Worm (Caenorhabditis elegans) whole organism, L4 larva: ENCODE measurements around the gene F08F3.1.

Experiments used
- F49E8.2 ChIP-seq: sonication (generic microtip); optimal IDR thresholded peaks from 2 replicates; lab custom pipeline; 2016; ENCODE audit warnings: missing compliant biosample characterization, mild to moderate bottlenecking, missing genetic modification characterization, borderline replicate concordance
- T20F7.1 ChIP-seq: fragments of 200-800 bp; sonication (Bioruptor generic); optimal IDR thresholded peaks from 2 replicates; lab custom pipeline; 2018; ENCODE audit warnings: mild to moderate bottlenecking, missing genetic modification characterization, missing compliant biosample characterization
- Y48G9A.11 ChIP-seq: fragments of 200-800 bp; sonication (Bioruptor generic); IDR thresholded peaks from 2 replicates; pipeline ENCODE4 v1.3.6; 2022; ENCODE audit warnings: missing genetic modification reagents, missing genetic modification characterization, missing compliant biosample characterization
- ZK337.2 ChIP-seq: fragments of 200-800 bp; sonication (Bioruptor generic); IDR thresholded peaks from 2 replicates; pipeline ENCODE4 v1.3.6; 2022; ENCODE audit warnings: missing genetic modification reagents, missing genetic modification characterization, missing compliant biosample characterization
- aha-1 ChIP-seq: fragments of 150-350 bp; peaks from one replicate; lab custom pipeline; 2014; ENCODE audit warnings: missing biosample characterization, missing genetic modification characterization
- ama-1 ChIP-seq: fragments of 150-350 bp; optimal IDR thresholded peaks from 2 replicates; lab custom pipeline; 2014; ENCODE audit warnings: inconsistent platforms, mixed read lengths
- ceh-20 ChIP-seq: fragments of 200-800 bp; sonication (Bioruptor generic); IDR thresholded peaks from 2 replicates; pipeline ENCODE4 v1.3.6; 2022; ENCODE audit warnings: missing genetic modification reagents, missing genetic modification characterization, missing compliant biosample characterization
- ceh-28 ChIP-seq: fragments of 150-350 bp; optimal IDR thresholded peaks from 2 replicates; lab custom pipeline; 2014; ENCODE audit warnings: missing biosample characterization, missing genetic modification reagents, missing genetic modification characterization
- ceh-32 ChIP-seq: sonication (generic microtip); optimal IDR thresholded peaks from 2 replicates; lab custom pipeline; 2016; ENCODE audit warnings: mild to moderate bottlenecking, missing genetic modification characterization, missing compliant biosample characterization; ENCODE audit not compliant: poor library complexity
- ces-1 ChIP-seq: fragments of 150-350 bp; sonication (generic microtip); optimal IDR thresholded peaks from 4 replicates; lab custom pipeline; 2014; ENCODE audit warnings: missing biosample characterization, missing genetic modification reagents, missing genetic modification characterization
- daf-16 ChIP-seq, 3 experiments: sonication (generic microtip); optimal IDR thresholded peaks; 2 replicates each; lab custom pipeline; 2016 to 2017; ENCODE audit warnings: missing genetic modification characterization in 3 of 3, missing genetic modification reagents in 3 of 3, mild to moderate bottlenecking in 2 of 3, missing compliant biosample characterization in 2 of 3, missing biosample characterization in 1 of 3, moderate library complexity in 1 of 3
- dmd-6 ChIP-seq: fragments of 200-800 bp; sonication (Bioruptor generic); IDR thresholded peaks from 2 replicates; pipeline ENCODE4 v1.3.6; 2022; ENCODE audit warnings: missing genetic modification reagents, missing genetic modification characterization, missing compliant biosample characterization
- dmd-9 ChIP-seq: fragments of 200-800 bp; sonication (Bioruptor generic); IDR thresholded peaks from 2 replicates; pipeline ENCODE4 v1.3.6; 2022; ENCODE audit warnings: missing genetic modification reagents, missing genetic modification characterization, missing compliant biosample characterization
- dpl-1 ChIP-seq: fragments of 150-350 bp; optimal IDR thresholded peaks from 2 replicates; lab custom pipeline; 2014; ENCODE audit warnings: missing biosample characterization, missing genetic modification reagents, missing genetic modification characterization
- dve-1 ChIP-seq: sonication (generic microtip); optimal IDR thresholded peaks from 2 replicates; lab custom pipeline; 2017; ENCODE audit warnings: antibody characterized with exemption, mild to moderate bottlenecking, missing genetic modification characterization, missing compliant biosample characterization; ENCODE audit not compliant: insufficient read depth
- egl-43 ChIP-seq: fragments of 200-800 bp; sonication (Bioruptor generic); IDR thresholded peaks from 2 replicates; pipeline ENCODE4 v1.3.6; 2022; ENCODE audit warnings: missing genetic modification reagents, missing genetic modification characterization, missing compliant biosample characterization
- fkh-10 ChIP-seq: fragments of 150-350 bp; optimal IDR thresholded peaks from 2 replicates; lab custom pipeline; 2014; ENCODE audit warnings: missing biosample characterization, missing genetic modification reagents, missing genetic modification characterization
- gei-8 ChIP-seq: fragments of 200-800 bp; sonication (Bioruptor generic); optimal IDR thresholded peaks from 2 replicates; lab custom pipeline; 2018; ENCODE audit warnings: mild to moderate bottlenecking, missing genetic modification characterization, missing compliant biosample characterization
- hlh-11 ChIP-seq: fragments of 200-800 bp; sonication (Bioruptor generic); optimal IDR thresholded peaks from 2 replicates; lab custom pipeline; 2018; ENCODE audit warnings: mild to moderate bottlenecking, missing genetic modification characterization, missing compliant biosample characterization
- hmg-1.1 ChIP-seq: fragments of 200-800 bp; sonication (Bioruptor generic); IDR thresholded peaks from 2 replicates; pipeline ENCODE4 v1.3.6; 2022; ENCODE audit warnings: missing genetic modification reagents, missing genetic modification characterization, missing compliant biosample characterization
- lim-7 ChIP-seq: fragments of 200-800 bp; sonication (Bioruptor generic); IDR thresholded peaks from 2 replicates; pipeline ENCODE4 v1.3.6; 2022; ENCODE audit warnings: missing genetic modification characterization, missing compliant biosample characterization
- lin-1 ChIP-seq: fragments of 200-800 bp; sonication (Bioruptor generic); IDR thresholded peaks from 2 replicates; pipeline ENCODE4 v1.3.6; 2022; ENCODE audit warnings: missing genetic modification reagents, missing genetic modification characterization, missing compliant biosample characterization
- lin-13 ChIP-seq: fragments of 150-350 bp; optimal IDR thresholded peaks from 2 replicates; lab custom pipeline; 2014; ENCODE audit warnings: missing biosample characterization, missing genetic modification reagents, missing genetic modification characterization
- lin-15B ChIP-seq: fragments of 150-350 bp; sonication (generic microtip); optimal IDR thresholded peaks from 3 replicates; lab custom pipeline; 2014; ENCODE audit warnings: missing biosample characterization, missing genetic modification characterization
- lin-29 ChIP-seq: fragments of 200-800 bp; sonication (Bioruptor generic); IDR thresholded peaks from 2 replicates; pipeline ENCODE4 v1.3.6; 2022; ENCODE audit warnings: missing genetic modification reagents, missing genetic modification characterization, missing compliant biosample characterization
- lin-39 ChIP-seq: fragments of 150-350 bp; optimal IDR thresholded peaks from 2 replicates; lab custom pipeline; 2014; ENCODE audit warnings: missing biosample characterization, missing genetic modification reagents, missing genetic modification characterization
- lsy-2 ChIP-seq, 2 experiments: fragments of 150-350 bp in 1 of 2; sonication (generic microtip) in 1 of 2; optimal IDR thresholded peaks; 2 replicates each; lab custom pipeline; 2014 to 2017; ENCODE audit warnings: missing biosample characterization in 2 of 2, missing genetic modification characterization in 2 of 2
- madf-5 ChIP-seq, 2 experiments: fragments of 200-800 bp; sonication (Bioruptor generic); IDR thresholded peaks; 2 replicates each; pipeline ENCODE4 v1.3.6; 2022; ENCODE audit warnings: missing compliant biosample characterization in 2 of 2, missing genetic modification characterization in 2 of 2
- madf-9 ChIP-seq: fragments of 200-800 bp; sonication (Bioruptor generic); conservative IDR thresholded peaks from 2 replicates; pipeline ENCODE4 v1.3.6; 2022; ENCODE audit warnings: missing genetic modification reagents, missing genetic modification characterization, missing compliant biosample characterization
- mdl-1 ChIP-seq, 2 experiments: fragments of 150-350 bp in 1 of 2; sonication (generic microtip) in 1 of 2; optimal IDR thresholded peaks; 2 replicates each; lab custom pipeline; 2014 to 2017; ENCODE audit warnings: missing biosample characterization in 2 of 2, missing genetic modification characterization in 2 of 2
- mep-1 ChIP-seq: fragments of 150-350 bp; sonication (generic microtip); optimal IDR thresholded peaks from 3 replicates; lab custom pipeline; 2014; ENCODE audit warnings: missing biosample characterization, missing genetic modification characterization
- mes-2 ChIP-seq: sonication (generic microtip); optimal IDR thresholded peaks from 2 replicates; lab custom pipeline; 2016; ENCODE audit warnings: missing genotype, mild to moderate bottlenecking, missing genetic modification characterization, missing compliant biosample characterization; ENCODE audit not compliant: poor library complexity, severe bottlenecking
- mxl-3 ChIP-seq: fragments of 200-800 bp; sonication (Bioruptor generic); optimal IDR thresholded peaks from 2 replicates; lab custom pipeline; 2018; ENCODE audit warnings: mild to moderate bottlenecking, missing genetic modification characterization, missing compliant biosample characterization
- nhr-102 ChIP-seq: sonication (generic microtip); optimal IDR thresholded peaks from 2 replicates; lab custom pipeline; 2016; ENCODE audit warnings: mild to moderate bottlenecking, missing genetic modification characterization, moderate library complexity, missing compliant biosample characterization
- nhr-11 ChIP-seq: fragments of 150-350 bp; optimal IDR thresholded peaks from 2 replicates; lab custom pipeline; 2014; ENCODE audit warnings: missing biosample characterization, missing genetic modification characterization
- nhr-237 ChIP-seq: sonication (generic microtip); optimal IDR thresholded peaks from 2 replicates; lab custom pipeline; 2017; ENCODE audit warnings: missing biosample characterization, missing genetic modification characterization
- nhr-28 ChIP-seq: fragments of 150-350 bp; optimal IDR thresholded peaks from 2 replicates; lab custom pipeline; 2014; ENCODE audit warnings: missing biosample characterization, missing genetic modification characterization
- nhr-41 ChIP-seq: fragments of 200-800 bp; sonication (Bioruptor generic); IDR thresholded peaks from 2 replicates; pipeline ENCODE4 v1.3.6; 2022; ENCODE audit warnings: missing genetic modification reagents, missing genetic modification characterization, missing compliant biosample characterization
- nhr-42 ChIP-seq: fragments of 200-800 bp; sonication (Bioruptor generic); IDR thresholded peaks from 2 replicates; pipeline ENCODE4 v1.3.6; 2022; ENCODE audit warnings: missing genetic modification characterization, missing compliant biosample characterization
- nhr-48 ChIP-seq: sonication (generic microtip); optimal IDR thresholded peaks from 2 replicates; lab custom pipeline; 2016; ENCODE audit warnings: mild to moderate bottlenecking, missing genetic modification characterization, missing compliant biosample characterization
- nhr-6 ChIP-seq: fragments of 150-350 bp; optimal IDR thresholded peaks from 2 replicates; lab custom pipeline; 2014; ENCODE audit warnings: missing biosample characterization, missing genetic modification characterization
- pha-4 ChIP-seq, 2 experiments: fragments of 150-350 bp in 1 of 2; fragments of 200-800 bp in 1 of 2; sonication (Bioruptor generic) in 1 of 2; IDR thresholded peaks in 1 of 2; optimal IDR thresholded peaks in 1 of 2; 2 replicates each; pipeline versions ENCODE4 v1.3.6 to Lab custom; 2014 to 2022; ENCODE audit warnings: missing genetic modification characterization in 2 of 2, missing genetic modification reagents in 2 of 2, missing biosample characterization in 1 of 2, missing compliant biosample characterization in 1 of 2
- php-3 ChIP-seq: fragments of 200-800 bp; sonication (Bioruptor generic); IDR thresholded peaks from 2 replicates; pipeline ENCODE4 v1.3.6; 2022; ENCODE audit warnings: missing genetic modification reagents, missing genetic modification characterization, missing compliant biosample characterization
- rbr-2 ChIP-seq: sonication (generic microtip); optimal IDR thresholded peaks from 2 replicates; lab custom pipeline; 2016; ENCODE audit warnings: missing genotype, missing genetic modification characterization, missing compliant biosample characterization
- tra-1 ChIP-seq: fragments of 200-800 bp; sonication (Bioruptor generic); IDR thresholded peaks from 2 replicates; pipeline ENCODE4 v1.3.6; 2022; ENCODE audit warnings: missing genetic modification reagents, missing genetic modification characterization, missing compliant biosample characterization
- unc-130 ChIP-seq: sonication (generic microtip); optimal IDR thresholded peaks from 2 replicates; lab custom pipeline; 2016; ENCODE audit warnings: missing genetic modification reagents, missing genetic modification characterization, missing compliant biosample characterization
- unc-62 ChIP-seq, 3 experiments: fragments of 150-350 bp in 1 of 3; sonication (generic microtip); optimal IDR thresholded peaks in 2 of 3; peaks in 1 of 3; 1 replicate in 1 of 3; 2 replicates in 2 of 3; lab custom pipeline; 2014 to 2017; ENCODE audit warnings: missing biosample characterization in 3 of 3, missing genetic modification characterization in 3 of 3, missing genetic modification reagents in 3 of 3, missing genotype in 1 of 3
- vab-7 ChIP-seq: fragments of 200-800 bp; sonication (Bioruptor generic); IDR thresholded peaks from 2 replicates; pipeline ENCODE4 v1.3.6; 2022; ENCODE audit warnings: missing genetic modification reagents, missing genetic modification characterization, missing compliant biosample characterization
- ztf-11 ChIP-seq: fragments of 150-350 bp; optimal IDR thresholded peaks from 2 replicates; lab custom pipeline; 2014; ENCODE audit warnings: missing biosample characterization, missing genetic modification characterization

F08F3.1 gene

ce11 chrV:5433020-5433419 is 12.9 kb upstream of the F08F3.1 start, which contains the start of gene acl-6:
Gene acl-6, plus strand, starts transcription at chrV:5433386.
- TF ChIP-seq mdl-1 (tag; optimal IDR thresholded peaks at IDR 0.05; lab: Kevin White, UChicago) (peak in 1 of 2 experiments; percentile 76), dmd-6 (GFP tag; lab: Robert Waterston, UW) (peak; percentile 90), nhr-237 (tag; lab: Kevin White, UChicago) (no peak), nhr-28 (tag; lab: Kevin White, UChicago) (peak; percentile 97), nhr-102 (tag; lab: Kevin White, UChicago) (peak; percentile 34), daf-16 (GFP tag; optimal IDR thresholded peaks at IDR 0.05; lab: Kevin White, UChicago) (peak in 1 of 2 experiments; percentile 22), daf-16 (tag; optimal IDR thresholded peaks at IDR 0.05; lab: Kevin White, UChicago) (peak; percentile 85), madf-5 (GFP tag; IDR thresholded peaks at IDR 0.05; lab: Robert Waterston, UW) (no peak), lin-15B (tag; lab: Kevin White, UChicago) (no peak), vab-7 (GFP tag; lab: Robert Waterston, UW) (no peak), tra-1 (peak; percentile 71; the same call in 1 of the 2 replicates), mes-2 (tag; lab: Kevin White, UChicago) (peak; percentile 79), gei-8 (GFP tag; lab: Kevin White, UChicago) (no peak), pha-4 (GFP tag; IDR thresholded peaks at IDR 0.05; lab: Robert Waterston, UW) (no peak), pha-4 (tag; optimal IDR thresholded peaks at IDR 0.05; lab: Kevin White, UChicago) (peak; percentile 14), ama-1 (lab: Kevin White, UChicago) (no peak), unc-62 (GFP tag; optimal IDR thresholded peaks at IDR 0.05 in 1 of 2; lab: Kevin White, UChicago) (no peak), unc-62 (tag; optimal IDR thresholded peaks at IDR 0.05; lab: Kevin White, UChicago) (no peak), nhr-42 (no peak), mxl-3 (GFP tag; lab: Kevin White, UChicago) (peak; percentile 67), ces-1 (GFP tag; lab: Kevin White, UChicago) (no peak), dmd-9 (GFP tag; lab: Robert Waterston, UW) (no peak), nhr-6 (tag; lab: Kevin White, UChicago) (peak; percentile 47), nhr-41 (GFP tag; lab: Robert Waterston, UW) (no peak), lsy-2 (tag; optimal IDR thresholded peaks at IDR 0.05; lab: Kevin White, UChicago) (peak in 1 of 2 experiments; percentile 85), unc-130 (GFP tag; lab: Kevin White, UChicago) (no peak), fkh-10 (GFP tag; lab: Kevin White, UChicago) (no peak), ztf-11 (tag; lab: Kevin White, UChicago) (no peak), php-3 (GFP tag; lab: Robert Waterston, UW) (peak; percentile 85), ceh-32 (tag; lab: Kevin White, UChicago) (no peak), dve-1 (tag; lab: Kevin White, UChicago) (peak; percentile 89), hmg-1.1 (GFP tag; lab: Robert Waterston, UW) (0 out of 2 replicates have a peak, but pooled peaks have one; percentile 37), ZK337.2 (GFP tag; lab: Robert Waterston, UW) (no peak), nhr-48 (tag; lab: Kevin White, UChicago) (peak; percentile 37), nhr-11 (tag; lab: Kevin White, UChicago) (peak; percentile 3), lin-39 (tag; lab: Kevin White, UChicago) (no peak), hlh-11 (tag; lab: Kevin White, UChicago) (peak; percentile 88), lim-7 (no peak), F49E8.2 (no peak), mep-1 (tag; lab: Kevin White, UChicago) (peak; percentile 81), rbr-2 (peak; percentile 10), lin-29 (GFP tag; lab: Robert Waterston, UW) (no peak), egl-43 (GFP tag; lab: Robert Waterston, UW) (no peak), lin-13 (peak; percentile 59), Y48G9A.11 (GFP tag; lab: Robert Waterston, UW) (no peak), lin-1 (GFP tag; lab: Robert Waterston, UW) (0 out of 2 replicates have a peak, but pooled peaks have one; percentile 34), T20F7.1 (GFP tag; lab: Kevin White, UChicago) (no peak), ceh-28 (no peak), madf-9 (GFP tag; lab: Robert Waterston, UW) (no peak), aha-1 (tag; lab: Kevin White, UChicago) (peak; percentile 79), dpl-1 (GFP tag; lab: Kevin White, UChicago) (peak; percentile 90), ceh-20 (GFP tag; lab: Robert Waterston, UW) (0 out of 2 replicates have a peak, but pooled peaks have one; percentile 31)
